Fruit fly (Drosophila melanogaster) whole organism, prepupa: ENCODE results near the gene CG42322.

ENCODE experiments used
- CG10631 ChIP-seq: fragments of 200-800 bp; sonication (Bioruptor generic); optimal IDR thresholded peaks from 2 replicates; lab custom pipeline; 2016; ENCODE audit warnings: missing biosample characterization, missing genetic modification characterization
- CG11294 ChIP-seq: fragments of 200-800 bp; sonication (Bioruptor generic); IDR thresholded peaks from 2 replicates; pipeline ENCODE4 v1.3.6; 2022; ENCODE audit warnings: missing biosample characterization, missing genetic modification characterization
- CG11762 ChIP-seq: fragments of 200-800 bp; sonication (Bioruptor generic); optimal IDR thresholded peaks from 3 replicates; lab custom pipeline; 2016; ENCODE audit warnings: missing biosample characterization, missing genetic modification characterization; ENCODE audit not compliant: insufficient read depth
- CG11902 ChIP-seq: fragments of 200-800 bp; sonication (Bioruptor generic); optimal IDR thresholded peaks from 3 replicates; lab custom pipeline; 2016; ENCODE audit warnings: missing biosample characterization, missing genetic modification characterization
- CG15336 ChIP-seq: fragments of 200-800 bp; sonication (Bioruptor generic); IDR thresholded peaks from 2 replicates; pipeline ENCODE4 v1.3.6; 2022; ENCODE audit warnings: missing biosample characterization, missing genetic modification characterization
- CG1621 ChIP-seq: fragments of 200-800 bp; sonication (Bioruptor generic); optimal IDR thresholded peaks from 3 replicates; lab custom pipeline; 2018; ENCODE audit warnings: missing biosample characterization, mild to moderate bottlenecking, missing genetic modification characterization
- CG16779 ChIP-seq: fragments of 200-800 bp; sonication (Bioruptor generic); optimal IDR thresholded peaks from 3 replicates; lab custom pipeline; 2017; ENCODE audit warnings: missing biosample characterization, mild to moderate bottlenecking, missing genetic modification characterization
- CG3032 ChIP-seq: fragments of 200-800 bp; optimal IDR thresholded peaks from 2 replicates; lab custom pipeline; 2019; ENCODE audit warnings: missing biosample characterization, mild to moderate bottlenecking, missing genetic modification characterization, moderate library complexity
- CG31627 ChIP-seq: fragments of 200-800 bp; sonication (Bioruptor generic); optimal IDR thresholded peaks from 3 replicates; lab custom pipeline; 2016; ENCODE audit warnings: missing biosample characterization, missing genetic modification characterization
- CG32006 ChIP-seq: fragments of 200-800 bp; sonication (Bioruptor generic); optimal IDR thresholded peaks from 3 replicates; lab custom pipeline; 2017; ENCODE audit warnings: missing biosample characterization, mild to moderate bottlenecking, missing genetic modification characterization
- CG34406 ChIP-seq: fragments of 200-800 bp; sonication (Bioruptor generic); optimal IDR thresholded peaks from 3 replicates; lab custom pipeline; 2016; ENCODE audit warnings: missing biosample characterization, missing genetic modification characterization
- CG4318 ChIP-seq: fragments of 200-800 bp; sonication (Bioruptor generic); optimal IDR thresholded peaks from 3 replicates; lab custom pipeline; 2017; ENCODE audit warnings: missing biosample characterization, mild to moderate bottlenecking, missing genetic modification characterization
- CG6163 ChIP-seq: fragments of 200-800 bp; sonication (Bioruptor generic); IDR thresholded peaks from 3 replicates; pipeline ENCODE4 v1.3.6; 2022; ENCODE audit warnings: missing biosample characterization, missing genetic modification characterization
- CG6276 ChIP-seq: fragments of 200-800 bp; sonication (Bioruptor generic); optimal IDR thresholded peaks from 2 replicates; lab custom pipeline; 2017; ENCODE audit warnings: missing biosample characterization, mild to moderate bottlenecking, missing genetic modification characterization
- CG6808 ChIP-seq: fragments of 200-800 bp; sonication (Bioruptor generic); optimal IDR thresholded peaks from 3 replicates; lab custom pipeline; 2017; ENCODE audit warnings: missing biosample characterization, missing genetic modification characterization, mild to moderate bottlenecking, moderate library complexity, missing genetic modification reagents
- CG7368 ChIP-seq: fragments of 200-800 bp; sonication (Bioruptor generic); optimal IDR thresholded peaks from 3 replicates; lab custom pipeline; 2016; ENCODE audit warnings: missing biosample characterization, missing genetic modification characterization
- CG8119 ChIP-seq: fragments of 200-800 bp; sonication (Bioruptor generic); IDR thresholded peaks from 3 replicates; pipeline ENCODE4 v1.3.6; 2022; ENCODE audit warnings: missing biosample characterization, missing genetic modification characterization
- CG8319 ChIP-seq: fragments of 200-800 bp; sonication (Bioruptor generic); optimal IDR thresholded peaks from 3 replicates; lab custom pipeline; 2016; ENCODE audit warnings: missing biosample characterization, missing genetic modification characterization
- CG8632 ChIP-seq: fragments of 200-800 bp; sonication (Bioruptor generic); optimal IDR thresholded peaks from 3 replicates; lab custom pipeline; 2016; ENCODE audit warnings: missing biosample characterization, missing genetic modification characterization
- CG9139 ChIP-seq: fragments of 200-800 bp; sonication (Bioruptor generic); optimal IDR thresholded peaks from 3 replicates; lab custom pipeline; 2017; ENCODE audit warnings: missing biosample characterization, mild to moderate bottlenecking, missing genetic modification characterization
- Eip78C ChIP-seq: fragments of 200-800 bp; sonication (Bioruptor generic); peaks from one replicate; lab custom pipeline; 2016; ENCODE audit warnings: missing biosample characterization, missing genetic modification characterization
- Eip93F ChIP-seq: fragments of 200-800 bp; sonication (Bioruptor generic); optimal IDR thresholded peaks from 2 replicates; lab custom pipeline; 2016; ENCODE audit warnings: missing biosample characterization, mild to moderate bottlenecking, missing genetic modification characterization
- Ets21C ChIP-seq: fragments of 200-800 bp; sonication (Bioruptor generic); optimal IDR thresholded peaks from 3 replicates; lab custom pipeline; 2016; ENCODE audit warnings: missing biosample characterization, missing genetic modification characterization
- Gug ChIP-seq: fragments of 200-800 bp; sonication (Bioruptor generic); IDR thresholded peaks from 2 replicates; pipeline ENCODE4 v1.3.6; 2022; ENCODE audit warnings: missing biosample characterization, missing genetic modification characterization
- Hr39 ChIP-seq: fragments of 200-800 bp; sonication (Bioruptor generic); optimal IDR thresholded peaks from 2 replicates; lab custom pipeline; 2016; ENCODE audit warnings: missing biosample characterization, missing genetic modification characterization
- Hr4 ChIP-seq: fragments of 200-800 bp; sonication (Bioruptor generic); optimal IDR thresholded peaks from 3 replicates; lab custom pipeline; 2016; ENCODE audit warnings: missing biosample characterization, missing genetic modification characterization
- Lpt ChIP-seq: fragments of 200-800 bp; sonication (Bioruptor generic); optimal IDR thresholded peaks from 3 replicates; lab custom pipeline; 2016; ENCODE audit warnings: missing biosample characterization, missing genetic modification characterization
- Met ChIP-seq: fragments of 200-800 bp; sonication (Bioruptor generic); optimal IDR thresholded peaks from 3 replicates; lab custom pipeline; 2016; ENCODE audit warnings: missing biosample characterization, missing genetic modification characterization
- OdsH ChIP-seq: fragments of 200-800 bp; sonication (Bioruptor generic); optimal IDR thresholded peaks from 3 replicates; lab custom pipeline; 2016; ENCODE audit warnings: missing biosample characterization, missing genetic modification characterization
- Smox ChIP-seq: fragments of 200-800 bp; sonication (Bioruptor generic); optimal IDR thresholded peaks from 3 replicates; lab custom pipeline; 2016; ENCODE audit warnings: missing biosample characterization, missing genetic modification characterization
- Sox102F ChIP-seq: fragments of 200-800 bp; sonication (Bioruptor generic); optimal IDR thresholded peaks from 2 replicates; lab custom pipeline; 2016; ENCODE audit warnings: missing biosample characterization, mild to moderate bottlenecking, missing genetic modification characterization
- Sox14 ChIP-seq: fragments of 200-800 bp; sonication (Bioruptor generic); optimal IDR thresholded peaks from 3 replicates; lab custom pipeline; 2016; ENCODE audit warnings: missing biosample characterization, missing genetic modification characterization
- acj6 ChIP-seq: fragments of 200-800 bp; sonication (Bioruptor generic); optimal IDR thresholded peaks from 3 replicates; lab custom pipeline; 2016; ENCODE audit warnings: missing biosample characterization, missing genetic modification characterization
- dac ChIP-seq: fragments of 200-800 bp; sonication (Bioruptor generic); optimal IDR thresholded peaks from 2 replicates; lab custom pipeline; 2017; ENCODE audit warnings: missing biosample characterization, mild to moderate bottlenecking, missing genetic modification characterization
- eg ChIP-seq: fragments of 200-800 bp; sonication (Bioruptor generic); IDR thresholded peaks from 3 replicates; pipeline ENCODE4 v1.3.6; 2022; ENCODE audit warnings: missing biosample characterization, missing genetic modification characterization
- esn ChIP-seq: fragments of 200-800 bp; sonication (Bioruptor generic); optimal IDR thresholded peaks from 2 replicates; lab custom pipeline; 2016; ENCODE audit warnings: missing biosample characterization, mild to moderate bottlenecking, missing genetic modification characterization, moderate library complexity
- fd59A ChIP-seq: fragments of 200-800 bp; sonication (Bioruptor generic); optimal IDR thresholded peaks from 2 replicates; lab custom pipeline; 2017; ENCODE audit warnings: missing biosample characterization, mild to moderate bottlenecking, missing genetic modification characterization, missing genetic modification reagents
- fd85E ChIP-seq: fragments of 200-800 bp; sonication (Bioruptor generic); optimal IDR thresholded peaks from 3 replicates; lab custom pipeline; 2016; ENCODE audit warnings: missing biosample characterization, missing genetic modification characterization
- lz ChIP-seq: fragments of 200-800 bp; sonication (Bioruptor generic); optimal IDR thresholded peaks from 3 replicates; lab custom pipeline; 2016; ENCODE audit warnings: missing biosample characterization, missing genetic modification characterization
- net ChIP-seq: fragments of 200-800 bp; sonication (Bioruptor generic); optimal IDR thresholded peaks from 3 replicates; lab custom pipeline; 2016; ENCODE audit warnings: missing biosample characterization, missing genetic modification characterization
- pdm3 ChIP-seq: fragments of 200-800 bp; sonication (Bioruptor generic); optimal IDR thresholded peaks from 3 replicates; lab custom pipeline; 2016; ENCODE audit warnings: missing biosample characterization, missing genetic modification characterization
- salr ChIP-seq, 2 experiments: fragments of 200-800 bp; sonication (Bioruptor generic); optimal IDR thresholded peaks; 3 replicates each; lab custom pipeline; 2016 to 2018; ENCODE audit warnings: missing biosample characterization in 2 of 2, missing genetic modification characterization in 2 of 2, mild to moderate bottlenecking in 1 of 2
- spab ChIP-seq: fragments of 200-800 bp; sonication (Bioruptor generic); optimal IDR thresholded peaks from 2 replicates; lab custom pipeline; 2017; ENCODE audit warnings: missing biosample characterization, mild to moderate bottlenecking, missing genetic modification characterization, missing genetic modification reagents
- ss ChIP-seq, 2 experiments: fragments of 200-800 bp; sonication (Bioruptor generic); optimal IDR thresholded peaks; 2 replicates in 1 of 2; 3 replicates in 1 of 2; lab custom pipeline; 2017 to 2018; ENCODE audit warnings: mild to moderate bottlenecking in 2 of 2, missing biosample characterization in 2 of 2, missing genetic modification characterization in 2 of 2, moderate library complexity in 1 of 2
- svp ChIP-seq: fragments of 200-800 bp; sonication (Bioruptor generic); peaks from one replicate; lab custom pipeline; 2016; ENCODE audit warnings: missing biosample characterization, missing genetic modification characterization
- topi ChIP-seq: fragments of 200-800 bp; sonication (Bioruptor generic); optimal IDR thresholded peaks from 3 replicates; lab custom pipeline; 2016; ENCODE audit warnings: missing biosample characterization, missing genetic modification characterization
- vri ChIP-seq: fragments of 200-800 bp; sonication (Bioruptor generic); optimal IDR thresholded peaks from 3 replicates; lab custom pipeline; 2016; ENCODE audit warnings: missing biosample characterization, mild to moderate bottlenecking, missing genetic modification characterization

CG42322 gene

DNA sequence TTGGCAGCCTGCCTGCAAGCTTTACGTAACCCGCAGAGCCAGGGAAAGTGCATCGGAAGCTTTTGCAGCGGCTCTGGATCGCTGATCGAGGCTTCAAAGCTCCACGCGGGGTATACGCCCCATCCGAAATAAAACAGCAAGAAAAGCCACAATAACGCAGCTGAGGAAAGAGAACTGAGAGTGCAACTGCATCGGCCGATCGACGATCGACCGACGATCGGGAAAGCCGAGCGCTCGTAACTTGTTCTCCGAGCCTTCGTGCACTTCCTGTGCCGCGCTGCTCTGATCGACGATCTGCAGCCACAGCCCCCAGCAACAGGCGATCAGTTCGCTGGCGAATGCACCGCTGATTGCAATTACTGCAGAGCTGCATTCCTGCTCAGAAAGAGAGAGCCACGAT lies 40.1 kb downstream of the CG42322 start (continued):
- TF ChIP-seq CG31627 (GFP tag; lab: Kevin White, UChicago) (no peak), fd85E (peak; percentile 81), Ets21C (GFP tag; lab: Kevin White, UChicago) (no peak), Hr4 (GFP tag; lab: Kevin White, UChicago) (no peak), Lpt (GFP tag; lab: Kevin White, UChicago) (peak; percentile 66), Smox (GFP tag; lab: Kevin White, UChicago) (peak; percentile 11), salr (GFP tag; optimal IDR thresholded peaks at IDR 0.05; lab: Kevin White, UChicago) (peak in 1 of 2 experiments; percentile 13), fd59A (peak; percentile 12), eg (GFP tag; lab: Robert Waterston, UW) (peak; percentile 79; the same call in 2 of the 3 replicates), Eip93F (GFP tag; lab: Kevin White, UChicago) (peak; percentile 23), spab (GFP tag; lab: Kevin White, UChicago) (peak; percentile 67), pdm3 (GFP tag; lab: Kevin White, UChicago) (no peak), CG9139 (GFP tag; lab: Kevin White, UChicago) (peak; percentile 84), Hr39 (no peak), svp (GFP tag; lab: Kevin White, UChicago) (peak; percentile 91), CG11762 (GFP tag; lab: Kevin White, UChicago) (no peak), CG8119 (peak; percentile 80; the same call in 2 of the 3 replicates)

DNA sequence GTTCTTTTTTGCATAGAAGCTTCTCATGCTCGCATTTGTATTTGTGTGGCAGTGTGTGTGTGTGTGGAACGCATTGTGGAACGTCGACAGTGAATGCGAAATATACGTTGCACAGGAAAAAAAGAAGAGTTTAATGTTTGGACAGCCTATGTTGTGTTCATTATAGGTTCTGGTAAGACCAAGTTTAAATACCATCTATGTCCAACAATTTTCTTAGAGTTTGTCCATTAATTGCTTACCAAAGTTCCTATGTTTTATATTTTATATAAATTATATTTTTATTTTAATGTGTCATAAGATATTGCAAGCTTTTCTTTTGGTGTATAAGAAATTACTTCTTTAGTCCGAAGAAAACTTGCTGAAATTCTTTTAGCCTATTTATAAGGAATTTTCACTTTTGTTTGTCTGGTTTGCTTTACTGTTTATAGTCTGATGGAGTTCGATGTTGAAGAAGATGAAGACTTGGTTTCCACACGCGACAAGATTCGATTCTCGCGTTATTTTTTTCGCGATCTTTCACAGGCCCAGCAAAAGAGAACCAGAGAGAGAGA lies 42.3 kb downstream of the CG42322 start:
- TF ChIP-seq CG8632 (GFP tag; lab: Kevin White, UChicago) (peak; percentile 90), CG11294 (peak; percentile 75), Gug (peak; percentile 85), CG6276 (GFP tag; lab: Kevin White, UChicago) (peak; percentile 82), ss (GFP tag; optimal IDR thresholded peaks at IDR 0.05; lab: Kevin White, UChicago) (peak; percentile 85 to 87), dac (peak; percentile 67), CG16779 (tag; lab: Kevin White, UChicago) (peak; percentile 76), CG9139 (GFP tag; lab: Kevin White, UChicago) (peak; percentile 79), Sox102F (GFP tag; lab: Kevin White, UChicago) (peak; percentile 64), Sox14 (GFP tag; lab: Kevin White, UChicago) (peak; percentile 78), vri (GFP tag; lab: Kevin White, UChicago) (peak; percentile 27), CG32006 (GFP tag; lab: Kevin White, UChicago) (peak; percentile 94), CG8119 (peak; percentile 80), CG1621 (tag; lab: Kevin White, UChicago) (peak; percentile 78), CG31627 (GFP tag; lab: Kevin White, UChicago) (peak; percentile 78), esn (GFP tag; lab: Kevin White, UChicago) (peak; percentile 87), acj6 (GFP tag; lab: Kevin White, UChicago) (peak; percentile 92), CG10631 (GFP tag; lab: Kevin White, UChicago) (peak; percentile 96), CG34406 (GFP tag; lab: Kevin White, UChicago) (peak; percentile 87), net (GFP tag; lab: Kevin White, UChicago) (peak; percentile 83), Ets21C (GFP tag; lab: Kevin White, UChicago) (peak; percentile 59), Hr39 (peak; percentile 77), eg (GFP tag; lab: Robert Waterston, UW) (peak; percentile 88), lz (GFP tag; lab: Kevin White, UChicago) (peak; percentile 82), Hr4 (GFP tag; lab: Kevin White, UChicago) (peak; percentile 80), Eip93F (GFP tag; lab: Kevin White, UChicago) (peak; percentile 19), svp (GFP tag; lab: Kevin White, UChicago) (peak; percentile 70), OdsH (GFP tag; lab: Kevin White, UChicago) (peak; percentile 92), CG3032 (tag; lab: Kevin White, UChicago) (peak; percentile 96), CG6808 (GFP tag; lab: Kevin White, UChicago) (peak; percentile 88), Lpt (GFP tag; lab: Kevin White, UChicago) (peak; percentile 84), CG6163 (GFP tag; lab: Robert Waterston, UW) (peak; percentile 88), Smox (GFP tag; lab: Kevin White, UChicago) (peak; percentile 68), Eip78C (peak; percentile 94), CG4318 (GFP tag; lab: Kevin White, UChicago) (peak; percentile 84), CG11902 (GFP tag; lab: Kevin White, UChicago) (peak; percentile 70), fd59A (peak; percentile 74), CG8319 (peak; percentile 78), Met (GFP tag; lab: Kevin White, UChicago) (peak; percentile 74), CG15336 (GFP tag; lab: Robert Waterston, UW) (peak; percentile 81), CG7368 (GFP tag; lab: Kevin White, UChicago) (peak; percentile 73), pdm3 (GFP tag; lab: Kevin White, UChicago) (peak; percentile 79), salr (GFP tag; optimal IDR thresholded peaks at IDR 0.05; lab: Kevin White, UChicago) (peak; percentile 81 to 92), topi (GFP tag; lab: Kevin White, UChicago) (peak; percentile 75)
